Fruit fly (Drosophila melanogaster): ENCODE measurements around the gene CG13024.

DNA sequence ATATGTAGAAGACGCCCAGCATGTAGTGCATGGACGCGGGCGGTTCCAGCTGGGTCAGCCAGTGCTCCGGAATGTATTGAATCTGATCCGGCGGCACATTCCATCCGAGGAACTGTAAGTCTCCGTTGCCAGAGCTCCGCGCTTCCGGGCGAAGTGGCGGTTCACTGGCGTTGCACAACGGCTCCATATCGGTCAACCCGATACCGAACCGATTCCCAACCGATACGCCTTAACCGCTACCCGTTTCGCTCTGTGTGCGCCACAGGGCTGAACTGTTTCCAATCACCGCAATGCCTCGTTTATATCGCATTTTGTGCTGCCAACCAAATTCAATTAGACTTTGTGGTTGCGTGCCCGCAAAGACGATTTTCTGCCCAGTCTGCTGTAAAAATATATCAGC is 33.4 kb upstream of the CG13024 start, which contains the start of gene Rh4:
- TF ChIP-seq Crg-1 (GFP tag; optimal IDR thresholded peaks at IDR 0.05) (no peak), ovo (GFP tag; optimal IDR thresholded peaks at IDR 0.05) (no peak), Mnt (GFP tag; optimal IDR thresholded peaks at IDR 0.05) (no peak), kay (GFP tag; ENCODE audit: borderline replicate concordance) (no peak), CG11617 (GFP tag; optimal IDR thresholded peaks at IDR 0.05) (no peak), CG7101 (tag; optimal IDR thresholded peaks at IDR 0.05) (no peak)

Measured in whole organism, adult.